Fruit fly (Drosophila melanogaster) whole organism, embryonic: ENCODE data around the gene tbrd-1.

Experiments used
- CG12071 ChIP-seq: fragments of 200-800 bp; sonication (Bioruptor generic); optimal IDR thresholded peaks from 3 replicates; lab custom pipeline; 2018; ENCODE audit warnings: missing biosample characterization, mild to moderate bottlenecking, missing genetic modification characterization
- CG13424 ChIP-seq: fragments of 200-800 bp; sonication (Bioruptor generic); optimal IDR thresholded peaks from 2 replicates; lab custom pipeline; 2019; ENCODE audit warnings: missing biosample characterization, mild to moderate bottlenecking, missing genetic modification characterization, moderate library complexity
- CG14014 ChIP-seq: fragments of 200-800 bp; sonication (Bioruptor generic); IDR thresholded peaks from 2 replicates; pipeline ENCODE4 v1.3.6; 2022; ENCODE audit warnings: missing biosample characterization, missing genetic modification characterization
- CG14860 ChIP-seq: fragments of 200-800 bp; sonication (Bioruptor generic); IDR thresholded peaks from 3 replicates; pipeline ENCODE4 v1.3.6; 2022; ENCODE audit warnings: missing biosample characterization, missing genetic modification characterization; ENCODE audit not compliant: partially characterized antibody
- CG15269 ChIP-seq: fragments of 200-800 bp; sonication (Bioruptor generic); optimal IDR thresholded peaks from 2 replicates; lab custom pipeline; 2018; ENCODE audit warnings: missing biosample characterization, mild to moderate bottlenecking, missing genetic modification characterization, moderate library complexity
- CG18764 ChIP-seq: fragments of 200-800 bp; sonication (Bioruptor generic); optimal IDR thresholded peaks from 3 replicates; lab custom pipeline; 2016; ENCODE audit warnings: missing biosample characterization, missing genetic modification characterization
- CG3163 ChIP-seq: fragments of 200-800 bp; sonication (Bioruptor generic); optimal IDR thresholded peaks from 3 replicates; lab custom pipeline; 2016; ENCODE audit warnings: missing biosample characterization, missing genetic modification characterization
- CG33557 ChIP-seq: fragments of 200-800 bp; sonication (Bioruptor generic); optimal IDR thresholded peaks from 2 replicates; lab custom pipeline; 2019; ENCODE audit warnings: missing biosample characterization, mild to moderate bottlenecking, missing genetic modification characterization, moderate library complexity
- CG42726 ChIP-seq: fragments of 200-800 bp; sonication (Bioruptor generic); IDR thresholded peaks from 2 replicates; pipeline ENCODE4 v1.3.6; 2022; ENCODE audit warnings: missing biosample characterization, missing genetic modification characterization; ENCODE audit not compliant: partially characterized antibody
- CG4328 ChIP-seq: fragments of 200-800 bp; sonication (Bioruptor generic); optimal IDR thresholded peaks from 3 replicates; lab custom pipeline; 2017; ENCODE audit warnings: missing biosample characterization, missing genetic modification reagents, missing genetic modification characterization
- CG4707 ChIP-seq: fragments of 200-800 bp; sonication (Bioruptor generic); optimal IDR thresholded peaks from 2 replicates; lab custom pipeline; 2018; ENCODE audit warnings: missing biosample characterization, mild to moderate bottlenecking, missing genetic modification characterization, moderate library complexity
- CG6254 ChIP-seq: fragments of 200-800 bp; sonication (Bioruptor generic); optimal IDR thresholded peaks from 3 replicates; lab custom pipeline; 2017; ENCODE audit warnings: mild to moderate bottlenecking, missing biosample characterization, missing genetic modification reagents, missing genetic modification characterization
- CG6765 ChIP-seq: fragments of 200-800 bp; sonication (Bioruptor generic); optimal IDR thresholded peaks from 3 replicates; lab custom pipeline; 2017; ENCODE audit warnings: missing biosample characterization, mild to moderate bottlenecking, missing genetic modification characterization
- CG7357 ChIP-seq: fragments of 200-800 bp; sonication (Bioruptor generic); IDR thresholded peaks from 3 replicates; pipeline ENCODE4 v1.3.6; 2022; ENCODE audit warnings: missing biosample characterization, missing genetic modification characterization
- CG7556 ChIP-seq: fragments of 200-800 bp; sonication (Bioruptor generic); optimal IDR thresholded peaks from 2 replicates; lab custom pipeline; 2017; ENCODE audit warnings: missing biosample characterization, mild to moderate bottlenecking, missing genetic modification characterization
- CG7839 ChIP-seq: fragments of 200-800 bp; sonication (Bioruptor generic); optimal IDR thresholded peaks from 3 replicates; lab custom pipeline; 2018; ENCODE audit warnings: missing biosample characterization, mild to moderate bottlenecking, missing genetic modification characterization, moderate library complexity
- CG7963 ChIP-seq: fragments of 200-800 bp; sonication (Bioruptor generic); IDR thresholded peaks from 3 replicates; pipeline ENCODE4 v1.3.6; 2022; ENCODE audit warnings: missing biosample characterization, missing genetic modification characterization; ENCODE audit not compliant: partially characterized antibody
- CG8388 ChIP-seq: fragments of 200-800 bp; sonication (Bioruptor generic); optimal IDR thresholded peaks from 2 replicates; lab custom pipeline; 2019; ENCODE audit warnings: missing biosample characterization, mild to moderate bottlenecking, missing genetic modification characterization, moderate library complexity
- CG9876 ChIP-seq: fragments of 200-800 bp; sonication (Bioruptor generic); optimal IDR thresholded peaks from 2 replicates; lab custom pipeline; 2016; ENCODE audit warnings: missing biosample characterization, missing genetic modification characterization
- CTCF ChIP-seq: fragments of 200-800 bp; sonication (Bioruptor generic); optimal IDR thresholded peaks from 2 replicates; lab custom pipeline; 2017; ENCODE audit warnings: missing biosample characterization, mild to moderate bottlenecking, missing genetic modification characterization, moderate library complexity
- D19A ChIP-seq: fragments of 200-800 bp; optimal IDR thresholded peaks from 3 replicates; lab custom pipeline; 2019; ENCODE audit warnings: missing biosample characterization, mild to moderate bottlenecking, missing genetic modification characterization, moderate library complexity
- D19B ChIP-seq: fragments of 200-800 bp; sonication (Bioruptor generic); optimal IDR thresholded peaks from 2 replicates; lab custom pipeline; 2017; ENCODE audit warnings: missing biosample characterization, mild to moderate bottlenecking, missing genetic modification characterization
- Dll ChIP-seq: fragments of 200-800 bp; sonication (Bioruptor generic); IDR thresholded peaks from 4 replicates; pipeline ENCODE4 v1.3.6; 2022; ENCODE audit warnings: missing biosample characterization, missing genetic modification characterization; ENCODE audit not compliant: partially characterized antibody
- H2.0 ChIP-seq: fragments of 200-800 bp; sonication (Bioruptor generic); IDR thresholded peaks from 2 replicates; pipeline ENCODE4 v1.3.6; 2022; ENCODE audit warnings: missing biosample characterization, missing genetic modification characterization
- Hand ChIP-seq: fragments of 200-800 bp; sonication (Bioruptor generic); optimal IDR thresholded peaks from 2 replicates; lab custom pipeline; 2017; ENCODE audit warnings: mild to moderate bottlenecking, missing biosample characterization, missing genetic modification reagents, missing genetic modification characterization
- Jarid2 ChIP-seq: fragments of 200-800 bp; sonication (Bioruptor generic); optimal IDR thresholded peaks from 3 replicates; lab custom pipeline; 2017; ENCODE audit warnings: mild to moderate bottlenecking, missing biosample characterization, missing genetic modification reagents, missing genetic modification characterization
- Lhr ChIP-seq: fragments of 200-800 bp; sonication (Bioruptor generic); optimal IDR thresholded peaks from 3 replicates; lab custom pipeline; 2017; ENCODE audit warnings: mild to moderate bottlenecking, missing biosample characterization, missing genetic modification reagents, missing genetic modification characterization
- NK7.1 ChIP-seq: fragments of 200-800 bp; sonication (Bioruptor generic); optimal IDR thresholded peaks from 3 replicates; lab custom pipeline; 2016; ENCODE audit warnings: missing biosample characterization, missing genetic modification characterization
- Sin3A ChIP-seq: fragments of >200 bp; optimal IDR thresholded peaks from 2 replicates; lab custom pipeline; 2018
- Taf1 ChIP-seq: fragments of 200-800 bp; sonication (Bioruptor generic); IDR thresholded peaks from 2 replicates; pipeline ENCODE4 v1.3.6; 2022; ENCODE audit warnings: missing biosample characterization, missing genetic modification characterization
- aop ChIP-seq: fragments of 200-800 bp; sonication (Bioruptor generic); IDR thresholded peaks from 2 replicates; pipeline ENCODE4 v1.3.6; 2022; ENCODE audit warnings: missing biosample characterization, missing genetic modification characterization
- ara ChIP-seq: fragments of 200-800 bp; sonication (Bioruptor generic); IDR thresholded peaks from 2 replicates; pipeline ENCODE4 v1.3.6; 2022; ENCODE audit warnings: missing biosample characterization, missing genetic modification characterization
- az2 ChIP-seq: fragments of 200-800 bp; sonication (Bioruptor generic); optimal IDR thresholded peaks from 3 replicates; lab custom pipeline; 2016; ENCODE audit warnings: missing biosample characterization, missing genetic modification characterization
- disco-r ChIP-seq: fragments of 200-800 bp; sonication (Bioruptor generic); optimal IDR thresholded peaks from 2 replicates; lab custom pipeline; 2016; ENCODE audit warnings: missing biosample characterization, missing genetic modification characterization
- dmrt11E ChIP-seq: fragments of 200-800 bp; sonication (Bioruptor generic); optimal IDR thresholded peaks from 3 replicates; lab custom pipeline; 2018; ENCODE audit warnings: missing biosample characterization, mild to moderate bottlenecking, missing genetic modification characterization, moderate library complexity
- emc ChIP-seq: fragments of 200-800 bp; sonication (Bioruptor generic); optimal IDR thresholded peaks from 2 replicates; lab custom pipeline; 2016; ENCODE audit warnings: missing biosample characterization, missing genetic modification characterization
- ems ChIP-seq: fragments of 200-800 bp; sonication (Bioruptor generic); optimal IDR thresholded peaks from 3 replicates; lab custom pipeline; 2016; ENCODE audit warnings: missing biosample characterization, missing genetic modification characterization
- fru ChIP-seq: fragments of >200 bp; optimal IDR thresholded peaks from 2 replicates; lab custom pipeline; 2017
- gcm ChIP-seq: fragments of 200-800 bp; sonication (Bioruptor generic); optimal IDR thresholded peaks from 2 replicates; lab custom pipeline; 2019; ENCODE audit warnings: missing biosample characterization, mild to moderate bottlenecking, missing genetic modification characterization, moderate library complexity
- inv ChIP-seq: fragments of 200-800 bp; sonication (Bioruptor generic); IDR thresholded peaks from 2 replicates; pipeline ENCODE4 v1.3.6; 2022; ENCODE audit warnings: missing biosample characterization, missing genetic modification characterization; ENCODE audit not compliant: partially characterized antibody
- mirr ChIP-seq: fragments of 200-800 bp; sonication (Bioruptor generic); optimal IDR thresholded peaks from 3 replicates; lab custom pipeline; 2018; ENCODE audit warnings: missing biosample characterization, mild to moderate bottlenecking, missing genetic modification characterization
- onecut ChIP-seq: fragments of 200-800 bp; sonication (Bioruptor generic); IDR thresholded peaks from 2 replicates; pipeline ENCODE4 v1.3.6; 2022; ENCODE audit warnings: missing biosample characterization, missing genetic modification characterization
- pb ChIP-seq: fragments of 200-800 bp; sonication (Bioruptor generic); optimal IDR thresholded peaks from 3 replicates; lab custom pipeline; 2016; ENCODE audit warnings: missing biosample characterization, missing genetic modification characterization
- salm ChIP-seq: fragments of 200-800 bp; sonication (Bioruptor generic); optimal IDR thresholded peaks from 2 replicates; lab custom pipeline; 2018; ENCODE audit warnings: missing biosample characterization, mild to moderate bottlenecking, missing genetic modification characterization
- sima ChIP-seq: fragments of 200-800 bp; sonication (Bioruptor generic); optimal IDR thresholded peaks from 2 replicates; lab custom pipeline; 2016; ENCODE audit warnings: missing biosample characterization, missing genetic modification characterization
- slou ChIP-seq: fragments of 200-800 bp; sonication (Bioruptor generic); optimal IDR thresholded peaks from 3 replicates; lab custom pipeline; 2016; ENCODE audit warnings: missing biosample characterization, missing genetic modification characterization
- slp2 ChIP-seq: fragments of 200-800 bp; sonication (Bioruptor generic); optimal IDR thresholded peaks from 2 replicates; lab custom pipeline; 2016; ENCODE audit warnings: missing biosample characterization, missing genetic modification characterization
- sna ChIP-seq: fragments of 200-800 bp; sonication (Bioruptor generic); IDR thresholded peaks from 2 replicates; pipeline ENCODE4 v1.3.6; 2022; ENCODE audit warnings: missing biosample characterization, missing genetic modification characterization; ENCODE audit not compliant: partially characterized antibody
- toy ChIP-seq: fragments of 200-800 bp; sonication (Bioruptor generic); IDR thresholded peaks from 2 replicates; pipeline ENCODE4 v1.3.6; 2022; ENCODE audit warnings: missing biosample characterization, missing genetic modification characterization

Gene tbrd-1

DNA sequence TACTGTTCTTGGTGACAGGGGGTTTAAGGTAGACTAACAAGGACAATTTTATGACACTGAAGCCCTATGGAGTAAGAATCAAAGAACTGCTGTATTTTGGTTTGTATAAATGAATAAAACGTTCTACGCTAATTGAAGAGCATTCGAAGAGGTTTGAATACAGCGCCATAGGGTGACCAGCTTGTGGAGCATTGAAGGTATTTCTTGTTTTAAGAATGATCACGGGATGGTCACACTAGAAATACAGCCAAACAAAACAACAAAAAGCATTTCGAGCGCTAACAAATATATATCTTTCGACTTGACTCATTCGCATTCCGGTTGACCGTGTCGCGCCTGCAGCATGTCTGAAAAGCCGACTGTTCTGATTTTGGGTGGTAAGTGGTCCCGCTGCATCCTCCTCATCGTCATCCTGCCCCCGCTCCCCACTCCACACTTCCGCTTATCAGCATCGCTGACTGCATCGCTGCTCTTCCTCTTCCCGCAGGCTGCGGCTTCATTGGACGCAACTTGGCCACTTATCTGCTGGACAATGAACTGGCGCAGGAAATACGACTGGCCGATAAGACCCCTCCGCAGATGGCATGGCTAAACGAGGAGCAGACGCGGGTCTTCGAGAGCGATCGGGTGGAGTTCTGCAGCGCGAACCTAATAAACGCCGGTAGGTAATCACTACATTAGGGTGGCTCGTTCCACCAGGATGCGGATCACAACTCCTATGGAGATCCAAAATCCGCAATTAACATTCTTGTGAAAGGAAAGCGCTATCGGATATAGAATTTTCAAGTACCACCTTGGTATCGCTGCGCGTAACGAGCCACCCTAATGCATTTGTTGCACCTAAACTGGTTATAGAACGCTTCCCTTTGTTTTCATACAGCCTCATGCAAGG is 40.6 kb upstream of the tbrd-1 start, which contains the start of gene CG5854 (continued):
- TF ChIP-seq CG7357 (GFP tag; lab: Robert Waterston, UW) (0 out of 3 replicates have a peak, but pooled peaks have one; percentile 34), emc (GFP tag; lab: Kevin White, UChicago) (no peak), H2.0 (peak; percentile 76), az2 (GFP tag; lab: Kevin White, UChicago) (peak; percentile 81), CG18764 (GFP tag; lab: Kevin White, UChicago) (peak; percentile 45), CG33557 (GFP tag; lab: Kevin White, UChicago) (peak; percentile 44), CG12071 (peak; percentile 75), CG4707 (GFP tag; lab: Kevin White, UChicago) (peak; percentile 75), CG6765 (peak; percentile 67), inv (no peak), D19A (tag; lab: Kevin White, UChicago) (peak; percentile 51), CG8388 (GFP tag; lab: Kevin White, UChicago) (peak; percentile 78), salm (peak; percentile 61), ara (GFP tag; lab: Robert Waterston, UW) (peak; percentile 63; the same call in 1 of the 2 replicates), CG15269 (tag; lab: Kevin White, UChicago) (peak; percentile 77), slp2 (GFP tag; lab: Kevin White, UChicago) (peak; percentile 32), aop (GFP tag; lab: Robert Waterston, UW) (peak; percentile 50; the same call in 1 of the 2 replicates), Lhr (GFP tag; lab: Kevin White, UChicago) (peak; percentile 55), NK7.1 (peak; percentile 12), Jarid2 (GFP tag; lab: Kevin White, UChicago) (peak; percentile 21), CG7963 (GFP tag; lab: Robert Waterston, UW) (no peak), toy (no peak), CG7839 (tag; lab: Kevin White, UChicago) (peak; percentile 70), Sin3A (peak; percentile 61), CG9876 (GFP tag; lab: Kevin White, UChicago) (peak; percentile 73), CG3163 (peak; percentile 23), pb (GFP tag; lab: Kevin White, UChicago) (peak; percentile 68), CG13424 (tag; lab: Kevin White, UChicago) (peak; percentile 69), D19B (GFP tag; lab: Kevin White, UChicago) (peak; percentile 14), CG14860 (GFP tag; lab: Robert Waterston, UW) (no peak), slou (GFP tag; lab: Kevin White, UChicago) (no peak), CG6254 (peak; percentile 70), mirr (GFP tag; lab: Kevin White, UChicago) (no peak), CG14014 (peak; percentile 66; the same call in 1 of the 2 replicates), fru (no peak), CTCF (no peak), CG7556 (GFP tag; lab: Kevin White, UChicago) (peak; percentile 73), Hand (GFP tag; lab: Kevin White, UChicago) (peak; percentile 49), dmrt11E (peak; percentile 76), Taf1 (GFP tag; lab: Robert Waterston, UW) (0 out of 2 replicates have a peak, but pooled peaks have one; percentile 16), sna (GFP tag; lab: Robert Waterston, UW) (no peak; the same call in 1 of the 2 replicates), onecut (GFP tag; lab: Robert Waterston, UW) (peak; percentile 67), gcm (GFP tag; lab: Kevin White, UChicago) (peak; percentile 74), Dll (GFP tag; lab: Robert Waterston, UW) (peak; percentile 43; the same call in 1 of the 4 replicates), CG42726 (GFP tag; lab: Robert Waterston, UW) (no peak), disco-r (GFP tag; lab: Kevin White, UChicago) (peak; percentile 37), ems (GFP tag; lab: Kevin White, UChicago) (peak; percentile 78), sima (GFP tag; lab: Kevin White, UChicago) (no peak), CG4328 (GFP tag; lab: Kevin White, UChicago) (no peak)
